Worm (Caenorhabditis elegans) whole organism, midembryonic: Measurements from ENCODE around the gene T13C5.10.

Source experiments
- flt-1 ChIP-seq: fragments of 200-800 bp; sonication (Bioruptor generic); IDR thresholded peaks from 2 replicates; pipeline ENCODE4 v1.3.6; 2022; ENCODE audit warnings: missing genetic modification characterization, missing compliant biosample characterization
- klf-2 ChIP-seq: fragments of 200-800 bp; sonication (Bioruptor generic); conservative IDR thresholded peaks from 2 replicates; pipeline ENCODE4 v1.3.6; 2022; ENCODE audit warnings: missing genetic modification reagents, missing genetic modification characterization, missing compliant biosample characterization
- ref-1 ChIP-seq: fragments of 200-800 bp; sonication (Bioruptor generic); conservative IDR thresholded peaks from 2 replicates; pipeline ENCODE4 v1.3.6; 2022; ENCODE audit warnings: missing genetic modification reagents, missing genetic modification characterization, missing compliant biosample characterization
- tab-1 ChIP-seq: fragments of 200-800 bp; sonication (Bioruptor generic); IDR thresholded peaks from 2 replicates; pipeline ENCODE4 v1.3.6; 2022; ENCODE audit warnings: missing genetic modification characterization, missing compliant biosample characterization
- ztf-29 ChIP-seq: fragments of 200-800 bp; sonication (Bioruptor generic); IDR thresholded peaks from 2 replicates; pipeline ENCODE4 v1.3.6; 2022; ENCODE audit warnings: missing genetic modification reagents, missing genetic modification characterization, missing compliant biosample characterization

DNA sequence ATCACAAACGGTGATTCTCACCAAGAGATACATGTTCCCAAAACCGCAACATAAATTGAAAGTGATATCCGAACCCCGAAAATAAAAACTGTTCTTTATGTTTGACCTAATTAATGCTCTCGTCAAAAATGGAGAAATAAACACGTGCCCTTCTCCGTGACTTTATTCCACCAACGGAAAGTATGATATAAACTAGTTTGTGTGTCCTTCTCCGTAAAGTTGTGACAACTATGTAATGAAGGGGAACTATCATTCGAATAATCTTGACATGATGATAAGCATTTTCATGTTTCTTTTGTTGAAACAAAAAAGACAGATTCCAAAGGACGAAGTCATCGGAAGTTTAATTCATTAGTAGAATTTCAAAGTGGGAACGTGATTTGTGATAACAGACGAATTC, 13.6 kb downstream of the T13C5.10 start:
- TF ChIP-seq flt-1 (GFP tag; lab: Robert Waterston, UW) (no peak), ref-1 (GFP tag; lab: Robert Waterston, UW) (no peak), tab-1 (GFP tag; lab: Robert Waterston, UW) (no peak), klf-2 (no peak), ztf-29 (GFP tag; lab: Robert Waterston, UW) (no peak)
